Fruit fly (Drosophila melanogaster) whole organism, embryonic: ENCODE results near the gene CG9586.

Experiments used
- B-H2 ChIP-seq: fragments of 200-800 bp; sonication (Bioruptor generic); optimal IDR thresholded peaks from 2 replicates; lab custom pipeline; 2018; ENCODE audit warnings: missing biosample characterization, mild to moderate bottlenecking, missing genetic modification characterization
- BtbVII ChIP-seq: fragments of 200-800 bp; sonication (Bioruptor generic); optimal IDR thresholded peaks from 3 replicates; lab custom pipeline; 2017; ENCODE audit warnings: missing biosample characterization, mild to moderate bottlenecking, missing genetic modification characterization
- CG10959 ChIP-seq: fragments of 200-800 bp; sonication (Bioruptor generic); IDR thresholded peaks from 2 replicates; pipeline ENCODE4 v1.3.6; 2022; ENCODE audit warnings: missing biosample characterization, missing genetic modification characterization
- CG11504 ChIP-seq: fragments of 200-800 bp; sonication (Bioruptor generic); optimal IDR thresholded peaks from 3 replicates; lab custom pipeline; 2019; ENCODE audit warnings: missing biosample characterization, mild to moderate bottlenecking, missing genetic modification characterization, moderate library complexity
- CG12236 ChIP-seq: fragments of 200-800 bp; sonication (Bioruptor generic); optimal IDR thresholded peaks from 2 replicates; lab custom pipeline; 2016; ENCODE audit warnings: missing biosample characterization, missing genetic modification characterization
- CG14667 ChIP-seq: fragments of 200-800 bp; sonication (Bioruptor generic); IDR thresholded peaks from 2 replicates; pipeline ENCODE4 v1.3.6; 2022; ENCODE audit warnings: missing biosample characterization, missing genetic modification characterization
- CG15479 ChIP-seq: fragments of 200-800 bp; sonication (Bioruptor generic); optimal IDR thresholded peaks from 3 replicates; lab custom pipeline; 2019; ENCODE audit warnings: missing biosample characterization, mild to moderate bottlenecking, missing genetic modification characterization, moderate library complexity
- CG1602 ChIP-seq: fragments of 200-800 bp; sonication (Bioruptor generic); optimal IDR thresholded peaks from 3 replicates; lab custom pipeline; 2016; ENCODE audit warnings: missing biosample characterization, missing genetic modification characterization
- CG1603 ChIP-seq: fragments of 200-800 bp; sonication (Bioruptor generic); optimal IDR thresholded peaks from 2 replicates; lab custom pipeline; 2019; ENCODE audit warnings: missing biosample characterization, mild to moderate bottlenecking, missing genetic modification characterization, moderate library complexity
- CG2199 ChIP-seq: fragments of 200-800 bp; sonication (Bioruptor generic); IDR thresholded peaks from 3 replicates; pipeline ENCODE4 v1.3.6; 2022; ENCODE audit warnings: missing biosample characterization, missing genetic modification characterization
- CG30403 ChIP-seq: fragments of 200-800 bp; sonication (Bioruptor generic); optimal IDR thresholded peaks from 3 replicates; lab custom pipeline; 2016; ENCODE audit warnings: missing biosample characterization, missing genetic modification characterization
- CG3065 ChIP-seq: fragments of 200-800 bp; sonication (Bioruptor generic); optimal IDR thresholded peaks from 2 replicates; lab custom pipeline; 2016; ENCODE audit warnings: missing biosample characterization, missing genetic modification characterization
- CG31441 ChIP-seq: fragments of 200-800 bp; sonication (Bioruptor generic); IDR thresholded peaks from 2 replicates; pipeline ENCODE4 v1.3.6; 2022; ENCODE audit warnings: missing biosample characterization, missing genetic modification characterization
- CG34376 ChIP-seq: fragments of 200-800 bp; sonication (Bioruptor generic); optimal IDR thresholded peaks from 2 replicates; lab custom pipeline; 2018; ENCODE audit warnings: missing biosample characterization, mild to moderate bottlenecking, missing genetic modification characterization
- CG5245 ChIP-seq: fragments of 200-800 bp; sonication (Bioruptor generic); optimal IDR thresholded peaks from 3 replicates; lab custom pipeline; 2016; ENCODE audit warnings: missing biosample characterization, missing genetic modification characterization
- CG5953 ChIP-seq: fragments of 200-800 bp; sonication (Bioruptor generic); IDR thresholded peaks from 2 replicates; pipeline ENCODE4 v1.3.6; 2022; ENCODE audit warnings: missing biosample characterization, missing genetic modification characterization
- CG8944 ChIP-seq: fragments of 200-800 bp; sonication (Bioruptor generic); optimal IDR thresholded peaks from 3 replicates; lab custom pipeline; 2016; ENCODE audit warnings: missing biosample characterization, missing genetic modification characterization
- Dad ChIP-seq: fragments of 200-800 bp; sonication (Bioruptor generic); optimal IDR thresholded peaks from 3 replicates; lab custom pipeline; 2016; ENCODE audit warnings: missing biosample characterization, missing genetic modification characterization
- Doc2 ChIP-seq: fragments of 200-800 bp; sonication (Bioruptor generic); IDR thresholded peaks from 2 replicates; pipeline ENCODE4 v1.3.6; 2022; ENCODE audit warnings: missing biosample characterization, missing genetic modification characterization
- E2f1 ChIP-seq: fragments of 200-800 bp; sonication (Bioruptor generic); IDR thresholded peaks from 2 replicates; pipeline ENCODE4 v1.3.6; 2022; ENCODE audit warnings: missing biosample characterization, missing genetic modification characterization
- Ets65A ChIP-seq: fragments of 200-800 bp; sonication (Bioruptor generic); peaks from one replicate; lab custom pipeline; 2016; ENCODE audit warnings: missing biosample characterization, missing genetic modification characterization
- H15 ChIP-seq: fragments of 200-800 bp; sonication (Bioruptor generic); IDR thresholded peaks from 3 replicates; pipeline ENCODE4 v1.3.6; 2022; ENCODE audit warnings: missing biosample characterization, missing genetic modification characterization
- Hr78 ChIP-seq, 2 experiments: fragments of 200-800 bp in 1 of 2; fragments of >200 bp in 1 of 2; sonication (Bioruptor generic) in 1 of 2; optimal IDR thresholded peaks; 2 replicates each; lab custom pipeline; 2017 to 2019; ENCODE audit warnings: missing biosample characterization in 2 of 2, missing genetic modification characterization in 2 of 2, mild to moderate bottlenecking in 1 of 2, moderate library complexity in 1 of 2
- Nf-YB ChIP-seq: fragments of 200-800 bp; sonication (Bioruptor generic); optimal IDR thresholded peaks from 3 replicates; lab custom pipeline; 2019; ENCODE audit warnings: missing biosample characterization, mild to moderate bottlenecking, missing genetic modification characterization, moderate library complexity
- Ptx1 ChIP-seq: fragments of 200-800 bp; sonication (Bioruptor generic); IDR thresholded peaks from 2 replicates; pipeline ENCODE4 v1.3.6; 2022; ENCODE audit warnings: missing biosample characterization, missing genetic modification characterization
- Rx ChIP-seq: fragments of 200-800 bp; sonication (Bioruptor generic); IDR thresholded peaks from 2 replicates; pipeline ENCODE4 v1.3.6; 2022; ENCODE audit warnings: missing biosample characterization, missing genetic modification characterization
- abd-A ChIP-seq: fragments of 200-800 bp; sonication (Bioruptor generic); optimal IDR thresholded peaks from 3 replicates; lab custom pipeline; 2019; ENCODE audit warnings: missing biosample characterization, mild to moderate bottlenecking, missing genetic modification characterization, moderate library complexity
- chif ChIP-seq, 2 experiments: fragments of 200-800 bp; sonication (Bioruptor generic); optimal IDR thresholded peaks; 3 replicates each; lab custom pipeline; 2016; ENCODE audit warnings: missing biosample characterization in 2 of 2, missing genetic modification characterization in 2 of 2
- chinmo ChIP-seq: fragments of 200-800 bp; sonication (Bioruptor generic); IDR thresholded peaks from 4 replicates; pipeline ENCODE4 v1.3.6; 2022; ENCODE audit warnings: missing biosample characterization, missing genetic modification characterization; ENCODE audit not compliant: partially characterized antibody
- chm ChIP-seq: fragments of 200-800 bp; sonication (Bioruptor generic); IDR thresholded peaks from 2 replicates; pipeline ENCODE4 v1.3.6; 2022; ENCODE audit warnings: missing biosample characterization, missing genetic modification characterization
- disco-r ChIP-seq: fragments of 200-800 bp; sonication (Bioruptor generic); optimal IDR thresholded peaks from 2 replicates; lab custom pipeline; 2016; ENCODE audit warnings: missing biosample characterization, missing genetic modification characterization
- fd64A ChIP-seq: fragments of 200-800 bp; sonication (Bioruptor generic); optimal IDR thresholded peaks from 3 replicates; lab custom pipeline; 2018; ENCODE audit warnings: missing biosample characterization, mild to moderate bottlenecking, missing genetic modification characterization
- fru ChIP-seq: fragments of >200 bp; optimal IDR thresholded peaks from 2 replicates; lab custom pipeline; 2017
- gce ChIP-seq: fragments of 200-800 bp; sonication (Bioruptor generic); IDR thresholded peaks from 3 replicates; pipeline ENCODE4 v1.3.6; 2022; ENCODE audit warnings: missing biosample characterization, missing genetic modification characterization
- gcm2 ChIP-seq: fragments of 200-800 bp; sonication (Bioruptor generic); optimal IDR thresholded peaks from 2 replicates; lab custom pipeline; 2016; ENCODE audit warnings: missing biosample characterization, missing genetic modification characterization
- gfzf ChIP-seq: fragments of 200-800 bp; sonication (Bioruptor generic); optimal IDR thresholded peaks from 2 replicates; lab custom pipeline; 2016; ENCODE audit warnings: missing biosample characterization, mild to moderate bottlenecking, missing genetic modification characterization, moderate library complexity
- hbn ChIP-seq: fragments of 200-800 bp; sonication (Bioruptor generic); IDR thresholded peaks from 2 replicates; pipeline ENCODE4 v1.3.6; 2022; ENCODE audit warnings: missing biosample characterization, missing genetic modification characterization; ENCODE audit not compliant: partially characterized antibody
- lola ChIP-seq, 3 experiments: fragments of >200 bp in 2 of 3; fragments of 200-800 bp in 1 of 3; sonication (Bioruptor generic) in 1 of 3; optimal IDR thresholded peaks; 2 replicates each; lab custom pipeline; 2017 to 2019; ENCODE audit warnings: missing biosample characterization in 3 of 3, missing genetic modification characterization in 3 of 3, mild to moderate bottlenecking in 1 of 3, moderate library complexity in 1 of 3
- sc ChIP-seq, 3 experiments: fragments of >200 bp in 2 of 3; fragments of 200-800 bp in 1 of 3; sonication (Bioruptor generic) in 1 of 3; optimal IDR thresholded peaks; 2 replicates in 2 of 3; 3 replicates in 1 of 3; lab custom pipeline; 2017; ENCODE audit warnings: mild to moderate bottlenecking in 1 of 3, missing biosample characterization in 1 of 3, missing genetic modification characterization in 1 of 3, missing genetic modification reagents in 1 of 3
- schlank ChIP-seq: fragments of 200-800 bp; sonication (Bioruptor generic); optimal IDR thresholded peaks from 2 replicates; lab custom pipeline; 2018; ENCODE audit warnings: missing biosample characterization, mild to moderate bottlenecking, missing genetic modification characterization
- sqz ChIP-seq: fragments of 200-800 bp; sonication (Bioruptor generic); optimal IDR thresholded peaks from 3 replicates; lab custom pipeline; 2018; ENCODE audit warnings: missing biosample characterization, mild to moderate bottlenecking, missing genetic modification characterization
- stwl ChIP-seq: fragments of 200-800 bp; sonication (Bioruptor generic); optimal IDR thresholded peaks from 3 replicates; lab custom pipeline; 2018; ENCODE audit warnings: missing biosample characterization, mild to moderate bottlenecking, missing genetic modification characterization, moderate library complexity
- sug ChIP-seq: fragments of 200-800 bp; optimal IDR thresholded peaks from 2 replicates; lab custom pipeline; 2019; ENCODE audit warnings: missing biosample characterization, mild to moderate bottlenecking, missing genetic modification characterization, moderate library complexity
- vvl ChIP-seq: fragments of 200-800 bp; sonication (Bioruptor generic); IDR thresholded peaks from 2 replicates; pipeline ENCODE4 v1.3.6; 2022; ENCODE audit warnings: missing biosample characterization, missing genetic modification characterization
- zen ChIP-seq: fragments of 200-800 bp; sonication (Bioruptor generic); optimal IDR thresholded peaks from 3 replicates; lab custom pipeline; 2018; ENCODE audit warnings: missing biosample characterization, mild to moderate bottlenecking, missing genetic modification characterization, moderate library complexity

CG9586 gene

DNA sequence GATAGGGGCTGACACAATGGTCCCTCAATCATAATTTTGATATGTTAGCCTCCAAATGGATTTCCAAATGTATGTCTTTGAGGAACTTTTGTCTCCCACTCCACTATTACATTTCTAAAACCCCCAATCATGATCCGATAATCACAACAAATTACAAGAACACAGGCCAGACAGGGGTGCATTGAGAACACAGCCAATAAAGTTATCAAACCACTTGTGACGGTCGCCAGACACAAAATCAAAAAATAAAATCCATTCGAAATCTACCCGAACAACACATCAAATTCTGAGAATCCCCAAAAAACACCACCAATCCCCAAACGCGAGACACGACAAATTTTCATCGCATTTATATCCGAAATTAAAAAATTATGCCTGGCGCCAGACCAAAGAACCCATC lies 42.6 kb downstream of the CG9586 start (continued):
- peak; percentile 23; the same call in 1 of the 2 replicates for TF ChIP-seq chm (GFP tag; lab: Robert Waterston, UW)
- peak; percentile 12 for TF ChIP-seq sug (tag; lab: Kevin White, UChicago)

- peak; percentile 9 for TF ChIP-seq CG15479 (GFP tag; lab: Kevin White, UChicago)
- peak; percentile 22 for TF ChIP-seq Ets65A (GFP tag; lab: Kevin White, UChicago)
- TF ChIP-seq disco-r (GFP tag; lab: Kevin White, UChicago), result no peak
- TF ChIP-seq CG14667, result no peak
Measured at dm6 chr2L:9122371-9122770, 43.9 kb downstream of the CG9586 start.

DNA sequence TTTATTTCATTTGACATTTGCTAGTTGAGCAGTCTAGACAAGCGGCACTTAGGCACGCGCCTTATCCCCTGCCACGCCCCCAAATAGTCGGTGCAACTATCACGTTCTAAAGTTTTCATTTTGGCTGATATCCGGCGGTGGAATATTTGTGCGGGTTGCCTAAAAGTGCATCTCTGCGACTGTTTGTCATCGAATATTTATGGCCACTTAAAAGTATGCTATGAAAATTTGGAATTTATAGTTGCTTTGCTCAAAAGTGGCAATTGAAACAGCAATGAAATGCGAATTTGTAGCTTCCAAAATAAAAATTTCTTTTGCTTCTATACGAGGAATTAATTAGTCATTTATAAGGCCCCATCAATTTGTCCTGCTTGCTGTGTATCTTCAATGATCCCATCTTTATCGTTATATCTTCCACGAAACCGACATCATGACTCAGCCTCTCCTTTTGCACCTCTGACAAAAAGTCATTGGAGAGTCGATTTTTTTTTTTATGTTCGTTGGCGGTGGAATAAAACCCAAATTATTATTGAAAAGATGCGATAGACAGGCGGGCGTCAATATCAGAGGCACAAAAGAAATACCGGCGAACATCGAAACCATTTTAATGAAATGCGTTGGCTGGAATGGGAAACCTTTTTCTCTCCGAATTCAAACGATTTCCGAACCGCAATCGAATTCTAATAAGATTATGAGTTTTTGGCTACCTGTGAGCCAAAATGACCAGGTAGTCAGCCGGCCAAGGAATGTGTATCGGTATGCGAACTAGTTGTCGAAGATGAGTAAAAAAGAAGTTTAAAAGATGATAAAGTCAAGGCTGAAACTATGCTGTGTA lies 45.6 kb downstream of the CG9586 start:
- TF ChIP-seq CG3065, result no peak
- peak; percentile 36 for TF ChIP-seq abd-A (tag; lab: Kevin White, UChicago)
- TF ChIP-seq chinmo (GFP tag; lab: Robert Waterston, UW), result 0 out of 4 replicates have a peak, but pooled peaks have one; percentile 31
- peak; percentile 77 for TF ChIP-seq CG2199 (GFP tag; lab: Robert Waterston, UW)
- no peak for TF ChIP-seq CG5953 (GFP tag; lab: Robert Waterston, UW)
- no peak for TF ChIP-seq Nf-YB (GFP tag; lab: Kevin White, UChicago)
- no peak for TF ChIP-seq BtbVII
- no peak for TF ChIP-seq Doc2 (GFP tag; lab: Robert Waterston, UW)
- no peak for TF ChIP-seq CG1602 (GFP tag; lab: Kevin White, UChicago)
- no peak for TF ChIP-seq gcm2 (GFP tag; lab: Kevin White, UChicago)
- TF ChIP-seq stwl, result peak; percentile 29
- TF ChIP-seq CG12236, result no peak
- no peak for TF ChIP-seq gce (GFP tag; lab: Robert Waterston, UW)
- TF ChIP-seq E2f1, result no peak
- TF ChIP-seq B-H2, result no peak
- TF ChIP-seq CG30403 (GFP tag; lab: Kevin White, UChicago), result no peak
- TF ChIP-seq CG10959 (GFP tag; lab: Robert Waterston, UW), result no peak
- no peak for TF ChIP-seq Ptx1 (GFP tag; lab: Robert Waterston, UW)
- TF ChIP-seq Hr78 (GFP tag; optimal IDR thresholded peaks at IDR 0.05; lab: Kevin White, UChicago), result no peak
- no peak for TF ChIP-seq CG11504 (tag; lab: Kevin White, UChicago)
- TF ChIP-seq sqz (GFP tag; lab: Kevin White, UChicago), result peak; percentile 47
- TF ChIP-seq sc (optimal IDR thresholded peaks at IDR 0.05; lab: Kevin White, UChicago), result no peak
- no peak for TF ChIP-seq sc (GFP tag; optimal IDR thresholded peaks at IDR 0.05; lab: Kevin White, UChicago)
- TF ChIP-seq CG8944 (GFP tag; lab: Kevin White, UChicago), result no peak
- TF ChIP-seq vvl, result 0 out of 2 replicates have a peak, but pooled peaks have one; percentile 6
- TF ChIP-seq CG5245 (GFP tag; lab: Kevin White, UChicago), result no peak
- no peak for TF ChIP-seq CG34376 (GFP tag; lab: Kevin White, UChicago)
- peak in 1 of 3 experiments; percentile 20 for TF ChIP-seq lola (GFP tag; optimal IDR thresholded peaks at IDR 0.05; lab: Kevin White, UChicago)
- TF ChIP-seq fru (lab: Kevin White, UChicago), result no peak
- no peak for TF ChIP-seq gfzf
- TF ChIP-seq H15 (GFP tag; lab: Robert Waterston, UW), result no peak
- TF ChIP-seq CG31441 (GFP tag; lab: Robert Waterston, UW), result no peak
- TF ChIP-seq fd64A, result no peak
- no peak for TF ChIP-seq schlank
- TF ChIP-seq chif (GFP tag; optimal IDR thresholded peaks at IDR 0.05; lab: Kevin White, UChicago), result no peak
- no peak for TF ChIP-seq CG1603 (tag; lab: Kevin White, UChicago)
- TF ChIP-seq Dad (GFP tag; lab: Kevin White, UChicago), result no peak
- peak; percentile 12 for TF ChIP-seq zen
- no peak for TF ChIP-seq Rx (GFP tag; lab: Robert Waterston, UW)
- TF ChIP-seq hbn, result no peak
- TF ChIP-seq sug (tag; lab: Kevin White, UChicago), result no peak
